Fruit fly (Drosophila melanogaster) whole organism: ENCODE results near the gene sens.

Experiments used
- CG8478 ChIP-seq: fragments of >200 bp; optimal IDR thresholded peaks from 2 replicates; lab custom pipeline; 2018; ENCODE audit warnings: inconsistent platforms
- Dll ChIP-seq: fragments of >200 bp; optimal IDR thresholded peaks from 2 replicates; lab custom pipeline; 2017
- EcR ChIP-seq, 2 experiments: fragments of >200 bp; optimal IDR thresholded peaks; 2 replicates each; lab custom pipeline; 2017; ENCODE audit warnings: missing biosample characterization in 2 of 2, missing genetic modification characterization in 2 of 2, missing genetic modification reagents in 2 of 2
- psq ChIP-seq: fragments of >200 bp; optimal IDR thresholded peaks from 2 replicates; lab custom pipeline; 2017
- usp ChIP-seq: fragments of >200 bp; optimal IDR thresholded peaks from 2 replicates; lab custom pipeline; 2017; ENCODE audit warnings: missing biosample characterization, missing genetic modification characterization, mixed read lengths

- TF ChIP-seq usp (GFP tag; lab: Kevin White, UChicago) (no peak), CG8478 (no peak), EcR (GFP tag; optimal IDR thresholded peaks at IDR 0.05; lab: Kevin White, UChicago) (no peak), psq (lab: Kevin White, UChicago) (no peak), Dll (lab: Kevin White, UChicago) (no peak)
Measured at dm6 chr3L:13412200-13412885, 11.4 kb upstream of the sens start, which contains the start of the genes CG10222 and flr.
